Worm (Caenorhabditis elegans) whole organism, late embryonic: ENCODE data around the gene col-153.

ENCODE experiments used
- ama-1 ChIP-seq: fragments of 150-350 bp; optimal IDR thresholded peaks from 2 replicates; lab custom pipeline; 2014
- ceh-9 ChIP-seq: sonication (generic microtip); optimal IDR thresholded peaks from 2 replicates; lab custom pipeline; 2016; ENCODE audit warnings: mild to moderate bottlenecking, missing genetic modification characterization, inconsistent platforms, missing compliant biosample characterization
- dve-1 ChIP-seq: sonication (generic microtip); optimal IDR thresholded peaks from 2 replicates; lab custom pipeline; 2017; ENCODE audit warnings: antibody characterized with exemption, mild to moderate bottlenecking, missing genetic modification characterization, missing compliant biosample characterization
- ets-4 ChIP-seq: sonication (generic microtip); optimal IDR thresholded peaks from 2 replicates; lab custom pipeline; 2016; ENCODE audit warnings: missing genetic modification characterization, missing compliant biosample characterization
- fkh-6 ChIP-seq: sonication (generic microtip); optimal IDR thresholded peaks from 2 replicates; lab custom pipeline; 2016; ENCODE audit warnings: missing genetic modification characterization, missing compliant biosample characterization
- hlh-15 ChIP-seq: sonication (generic microtip); optimal IDR thresholded peaks from 2 replicates; lab custom pipeline; 2016; ENCODE audit warnings: missing genetic modification characterization, missing compliant biosample characterization
- npax-4 ChIP-seq: sonication (generic microtip); optimal IDR thresholded peaks from 2 replicates; lab custom pipeline; 2016; ENCODE audit warnings: missing genetic modification characterization, missing compliant biosample characterization
- pax-1 ChIP-seq: fragments of 150-350 bp; optimal IDR thresholded peaks from 2 replicates; lab custom pipeline; 2014; ENCODE audit warnings: missing biosample characterization, missing genetic modification characterization
- tbx-2 ChIP-seq: sonication (generic microtip); optimal IDR thresholded peaks from 2 replicates; lab custom pipeline; 2016; ENCODE audit warnings: missing genetic modification characterization, missing compliant biosample characterization
- ttx-3 ChIP-seq: sonication (generic microtip); optimal IDR thresholded peaks from 2 replicates; lab custom pipeline; 2016; ENCODE audit warnings: missing genetic modification reagents, missing genetic modification characterization, missing compliant biosample characterization
- unc-3 ChIP-seq, 2 experiments: fragments of 200-800 bp in 1 of 2; sonication (Bioruptor generic) in 1 of 2; sonication (generic microtip) in 1 of 2; conservative IDR thresholded peaks in 1 of 2; optimal IDR thresholded peaks in 1 of 2; 2 replicates each; pipeline versions ENCODE4 v1.3.6 to Lab custom; 2016 to 2022; ENCODE audit warnings: missing compliant biosample characterization in 2 of 2, missing genetic modification characterization in 2 of 2, missing genetic modification reagents in 1 of 2
- unc-86 ChIP-seq: sonication (generic microtip); optimal IDR thresholded peaks from 2 replicates; lab custom pipeline; 2016; ENCODE audit warnings: missing genetic modification characterization, missing compliant biosample characterization

ce11 chrV:10954334-10954733 lies 4.7 kb downstream of the col-153 start, which contains the start of gene clec-221:
- TF ChIP-seq hlh-15 (tag; lab: Kevin White, UChicago) (no peak), pax-1 (tag; lab: Kevin White, UChicago) (no peak), tbx-2 (tag; lab: Kevin White, UChicago) (no peak), ets-4 (tag; lab: Kevin White, UChicago) (no peak), ttx-3 (tag; lab: Kevin White, UChicago) (no peak), ama-1 (no peak), unc-86 (tag; lab: Kevin White, UChicago) (no peak), fkh-6 (tag; lab: Kevin White, UChicago) (no peak), dve-1 (tag; lab: Kevin White, UChicago) (no peak), ceh-9 (tag; lab: Kevin White, UChicago) (no peak), npax-4 (tag; lab: Kevin White, UChicago) (no peak), unc-3 (GFP tag; conservative IDR thresholded peaks at IDR 0.05; lab: Robert Waterston, UW) (no peak), unc-3 (tag; optimal IDR thresholded peaks at IDR 0.05; lab: Kevin White, UChicago) (no peak)
